Worm (Caenorhabditis elegans): Measurements from ENCODE around the gene emc-1.

- TF ChIP-seq ceh-62 (tag; optimal IDR thresholded peaks at IDR 0.05) (no peak), pha-4 (GFP tag; IDR thresholded peaks at IDR 0.05) (no peak), pha-4 (tag; optimal IDR thresholded peaks at IDR 0.05) (no peak), nhr-237 (tag; optimal IDR thresholded peaks at IDR 0.05) (no peak), vab-7 (GFP tag; IDR thresholded peaks at IDR 0.05) (no peak), lin-39 (tag; optimal IDR thresholded peaks at IDR 0.05) (no peak)
These were observed 4.1 kb upstream of the emc-1 start, which contains the start of gene fdgt-1 for ce11 chrII:1504266-1504665.

Measured in whole organism, L4 larva.